Worm (Caenorhabditis elegans) whole organism, L1 larva: ENCODE results near the gene H41C03.3.

Source experiments
- C16A3.4 ChIP-seq: fragments of 150-350 bp; optimal IDR thresholded peaks from 2 replicates; lab custom pipeline; 2014; ENCODE audit warnings: missing biosample characterization, missing genetic modification characterization
- aha-1 ChIP-seq: fragments of 150-350 bp; optimal IDR thresholded peaks from 2 replicates; lab custom pipeline; 2014; ENCODE audit warnings: missing biosample characterization, missing genetic modification characterization
- ama-1 ChIP-seq: fragments of 150-350 bp; optimal IDR thresholded peaks from 2 replicates; lab custom pipeline; 2014
- fkh-10 ChIP-seq: sonication (generic microtip); optimal IDR thresholded peaks from 2 replicates; lab custom pipeline; 2017; ENCODE audit warnings: missing biosample characterization, missing genetic modification reagents, missing genetic modification characterization
- lsy-2 ChIP-seq, 2 experiments: fragments of 150-350 bp; optimal IDR thresholded peaks; 2 replicates each; lab custom pipeline; 2014; ENCODE audit warnings: missing biosample characterization in 2 of 2, missing genetic modification characterization in 2 of 2
- nhr-28 ChIP-seq: fragments of 150-350 bp; optimal IDR thresholded peaks from 2 replicates; lab custom pipeline; 2014; ENCODE audit warnings: missing biosample characterization, missing genetic modification characterization
- snpc-4 ChIP-seq: fragments of 150-350 bp; optimal IDR thresholded peaks from 2 replicates; lab custom pipeline; 2014; ENCODE audit warnings: missing biosample characterization, missing genetic modification characterization
- unc-62 ChIP-seq: fragments of 150-350 bp; optimal IDR thresholded peaks from 2 replicates; lab custom pipeline; 2014; ENCODE audit warnings: missing biosample characterization, missing genetic modification reagents, missing genetic modification characterization
- zag-1 ChIP-seq: fragments of 150-350 bp; optimal IDR thresholded peaks from 2 replicates; lab custom pipeline; 2014; ENCODE audit warnings: missing biosample characterization, missing genetic modification characterization

DNA sequence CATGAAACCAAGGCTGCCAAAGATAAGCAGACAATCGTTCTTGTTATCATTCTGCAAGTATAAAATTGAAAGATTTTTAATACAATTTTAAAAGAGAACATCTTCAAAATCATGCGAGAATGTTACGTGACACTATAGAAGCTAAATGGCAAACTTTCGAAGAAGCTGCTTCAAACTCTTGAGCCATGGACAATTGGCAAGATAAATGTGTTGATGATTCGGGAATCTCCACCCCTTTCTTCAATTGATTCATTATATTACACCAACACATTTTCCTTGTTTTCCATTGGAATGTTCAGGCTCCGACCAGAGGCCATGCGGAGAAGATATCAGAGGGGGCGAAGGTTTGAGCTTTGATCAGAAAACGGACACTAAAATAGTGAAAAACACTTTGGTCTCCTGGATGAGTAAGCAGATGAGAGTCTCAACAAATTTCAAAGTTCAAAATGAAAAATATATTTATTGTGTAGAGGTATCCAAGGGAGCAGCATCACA, 4.5 kb upstream of the H41C03.3 start, which contains the start of gene lec-5:
- TF ChIP-seq snpc-4 (tag; lab: Kevin White, UChicago) (no peak), zag-1 (tag; lab: Kevin White, UChicago) (no peak), aha-1 (tag; lab: Kevin White, UChicago) (no peak), fkh-10 (GFP tag; lab: Kevin White, UChicago) (no peak), C16A3.4 (tag; lab: Kevin White, UChicago) (no peak), ama-1 (lab: Kevin White, UChicago) (no peak), lsy-2 (tag; optimal IDR thresholded peaks at IDR 0.05; lab: Kevin White, UChicago) (peak in 1 of 2 experiments; percentile 47), unc-62 (no peak), nhr-28 (tag; lab: Kevin White, UChicago) (no peak)
